Worm (Caenorhabditis elegans) whole organism, L1 larva: ENCODE results near the gene del-10.

Experiments
- aly-2 ChIP-seq: fragments of 150-350 bp; optimal IDR thresholded peaks from 2 replicates; lab custom pipeline; 2014; ENCODE audit warnings: missing biosample characterization, missing genetic modification characterization
- ceh-63 ChIP-seq: fragments of 200-800 bp; sonication (Bioruptor generic); optimal IDR thresholded peaks from 2 replicates; lab custom pipeline; 2018; ENCODE audit warnings: mild to moderate bottlenecking, missing genetic modification characterization, missing compliant biosample characterization
- ceh-90 ChIP-seq: sonication (generic microtip); optimal IDR thresholded peaks from 2 replicates; lab custom pipeline; 2016; ENCODE audit warnings: missing genetic modification characterization, missing compliant biosample characterization
- hlh-4 ChIP-seq: sonication (generic microtip); optimal IDR thresholded peaks from 2 replicates; lab custom pipeline; 2016; ENCODE audit warnings: mild to moderate bottlenecking, missing genetic modification characterization, missing compliant biosample characterization
- jun-1 ChIP-seq: fragments of 150-350 bp; optimal IDR thresholded peaks from 2 replicates; lab custom pipeline; 2014; ENCODE audit warnings: missing biosample characterization, missing genetic modification reagents, missing genetic modification characterization
- lin-15B ChIP-seq: fragments of 150-350 bp; sonication (generic microtip); optimal IDR thresholded peaks from 3 replicates; lab custom pipeline; 2014; ENCODE audit warnings: missing biosample characterization, missing genetic modification characterization
- lsy-2 ChIP-seq, 2 experiments: fragments of 150-350 bp; optimal IDR thresholded peaks; 2 replicates each; lab custom pipeline; 2014; ENCODE audit warnings: missing biosample characterization in 2 of 2, missing genetic modification characterization in 2 of 2
- mef-2 ChIP-seq: fragments of 150-350 bp; optimal IDR thresholded peaks from 2 replicates; lab custom pipeline; 2014; ENCODE audit warnings: missing biosample characterization, missing genetic modification characterization
- nhr-11 ChIP-seq: fragments of 150-350 bp; optimal IDR thresholded peaks from 2 replicates; lab custom pipeline; 2014; ENCODE audit warnings: missing biosample characterization, missing genetic modification characterization
- nhr-47 ChIP-seq: sonication (generic microtip); optimal IDR thresholded peaks from 2 replicates; lab custom pipeline; 2016; ENCODE audit warnings: mild to moderate bottlenecking, missing genetic modification characterization, moderate library complexity, missing compliant biosample characterization
- sptf-1 ChIP-seq: fragments of 150-350 bp; optimal IDR thresholded peaks from 2 replicates; lab custom pipeline; 2014; ENCODE audit warnings: missing biosample characterization, missing genetic modification characterization
- tbx-2 ChIP-seq: sonication (generic microtip); optimal IDR thresholded peaks from 2 replicates; lab custom pipeline; 2016; ENCODE audit warnings: missing genetic modification characterization, missing compliant biosample characterization
- unc-130 ChIP-seq: fragments of 150-350 bp; optimal IDR thresholded peaks from 2 replicates; lab custom pipeline; 2017; ENCODE audit warnings: missing biosample characterization, missing genetic modification characterization, inconsistent platforms
- ztf-11 ChIP-seq, 2 experiments: sonication (generic microtip); optimal IDR thresholded peaks; 2 replicates each; lab custom pipeline; 2016 to 2017; ENCODE audit warnings: missing genetic modification characterization in 2 of 2, missing biosample characterization in 1 of 2, missing compliant biosample characterization in 1 of 2

- TF ChIP-seq jun-1 (tag; lab: Kevin White, UChicago) (no peak), nhr-11 (no peak), mef-2 (no peak), tbx-2 (no peak), lin-15B (no peak), nhr-47 (tag; lab: Kevin White, UChicago) (no peak), ceh-90 (tag; lab: Kevin White, UChicago) (no peak), aly-2 (no peak), hlh-4 (tag; lab: Kevin White, UChicago) (no peak), ztf-11 (tag; optimal IDR thresholded peaks at IDR 0.05; lab: Kevin White, UChicago) (no peak), sptf-1 (tag; lab: Kevin White, UChicago) (no peak), lsy-2 (tag; optimal IDR thresholded peaks at IDR 0.05; lab: Kevin White, UChicago) (no peak), ceh-63 (GFP tag; lab: Kevin White, UChicago) (no peak), unc-130 (tag; lab: Kevin White, UChicago) (no peak)
Measured at ce11 chrII:6491187-6491586, 9.3 kb upstream of the del-10 start.
